Fruit fly (Drosophila melanogaster) whole organism, pupa: ENCODE measurements around the gene CG14017.
A peak's percentile ranks its signal among the peaks of the same experiment; 100 is the strongest.

Experiments used
- CG10348 ChIP-seq: fragments of 200-800 bp; sonication (Bioruptor generic); IDR thresholded peaks from 2 replicates; pipeline ENCODE4 v1.3.6; 2022; ENCODE audit warnings: missing biosample characterization, missing genetic modification characterization
- CG12605 ChIP-seq: fragments of 200-800 bp; sonication (Bioruptor generic); IDR thresholded peaks from 2 replicates; pipeline ENCODE4 v1.3.6; 2022; ENCODE audit warnings: missing biosample characterization, missing genetic modification characterization
- CG13204 ChIP-seq: fragments of 200-800 bp; sonication (Bioruptor generic); optimal IDR thresholded peaks from 2 replicates; lab custom pipeline; 2018; ENCODE audit warnings: missing biosample characterization, mild to moderate bottlenecking, missing genetic modification characterization, moderate library complexity
- CG14655 ChIP-seq: fragments of 200-800 bp; sonication (Bioruptor generic); optimal IDR thresholded peaks from 3 replicates; lab custom pipeline; 2017; ENCODE audit warnings: mild to moderate bottlenecking, missing biosample characterization, missing genetic modification reagents, missing genetic modification characterization
- CG15710 ChIP-seq: fragments of 200-800 bp; sonication (Bioruptor generic); optimal IDR thresholded peaks from 2 replicates; lab custom pipeline; 2018; ENCODE audit warnings: missing biosample characterization, mild to moderate bottlenecking, missing genetic modification characterization, moderate library complexity
- CG17806 ChIP-seq: fragments of 200-800 bp; sonication (Bioruptor generic); optimal IDR thresholded peaks from 2 replicates; lab custom pipeline; 2018; ENCODE audit warnings: missing biosample characterization, mild to moderate bottlenecking, missing genetic modification characterization, moderate library complexity
- CG32121 ChIP-seq: fragments of 200-800 bp; sonication (Bioruptor generic); IDR thresholded peaks from 2 replicates; pipeline ENCODE4 v1.3.6; 2022; ENCODE audit warnings: missing biosample characterization, missing genetic modification characterization
- CG34367 ChIP-seq: fragments of 200-800 bp; sonication (Bioruptor generic); optimal IDR thresholded peaks from 2 replicates; lab custom pipeline; 2018; ENCODE audit warnings: missing biosample characterization, mild to moderate bottlenecking, missing genetic modification characterization
- CG4496 ChIP-seq: fragments of 200-800 bp; sonication (Bioruptor generic); IDR thresholded peaks from 3 replicates; pipeline ENCODE4 v1.3.6; 2022; ENCODE audit warnings: missing biosample characterization, missing genetic modification characterization
- CG8159 ChIP-seq: fragments of 200-800 bp; sonication (Bioruptor generic); optimal IDR thresholded peaks from 3 replicates; lab custom pipeline; 2018; ENCODE audit warnings: missing biosample characterization, mild to moderate bottlenecking, missing genetic modification characterization, moderate library complexity
- CG8301 ChIP-seq: fragments of 200-800 bp; sonication (Bioruptor generic); optimal IDR thresholded peaks from 2 replicates; lab custom pipeline; 2018; ENCODE audit warnings: missing biosample characterization, mild to moderate bottlenecking, missing genetic modification characterization
- CG9948 ChIP-seq: fragments of 200-800 bp; sonication (Bioruptor generic); optimal IDR thresholded peaks from 2 replicates; lab custom pipeline; 2018; ENCODE audit warnings: missing biosample characterization, mild to moderate bottlenecking, missing genetic modification characterization, moderate library complexity
- D1 ChIP-seq: fragments of 200-800 bp; sonication (Bioruptor generic); optimal IDR thresholded peaks from 2 replicates; lab custom pipeline; 2018; ENCODE audit warnings: missing biosample characterization, mild to moderate bottlenecking, missing genetic modification characterization, moderate library complexity
- EcR ChIP-seq: fragments of 200-800 bp; sonication (Bioruptor generic); optimal IDR thresholded peaks from 3 replicates; lab custom pipeline; 2019; ENCODE audit warnings: missing biosample characterization, missing genetic modification characterization, mild to moderate bottlenecking, moderate library complexity, missing genetic modification reagents
- Ets98B ChIP-seq: fragments of 200-800 bp; sonication (Bioruptor generic); IDR thresholded peaks from 2 replicates; pipeline ENCODE4 v1.3.6; 2022; ENCODE audit warnings: missing biosample characterization, missing genetic modification characterization
- Pif1A ChIP-seq: fragments of 200-800 bp; sonication (Bioruptor generic); optimal IDR thresholded peaks from 3 replicates; lab custom pipeline; 2016; ENCODE audit warnings: missing biosample characterization, missing genetic modification characterization
- Pif1B ChIP-seq: fragments of 200-800 bp; sonication (Bioruptor generic); optimal IDR thresholded peaks from 3 replicates; lab custom pipeline; 2016; ENCODE audit warnings: missing biosample characterization, missing genetic modification characterization
- Snoo ChIP-seq: fragments of 200-800 bp; sonication (Bioruptor generic); optimal IDR thresholded peaks from 3 replicates; lab custom pipeline; 2017; ENCODE audit warnings: missing biosample characterization, mild to moderate bottlenecking, missing genetic modification characterization, inconsistent platforms
- fd96Ca ChIP-seq: fragments of 200-800 bp; sonication (Bioruptor generic); IDR thresholded peaks from 3 replicates; pipeline ENCODE4 v1.3.6; 2022; ENCODE audit warnings: missing biosample characterization, missing genetic modification characterization
- gl ChIP-seq: fragments of 200-800 bp; sonication (Bioruptor generic); optimal IDR thresholded peaks from 2 replicates; lab custom pipeline; 2018; ENCODE audit warnings: missing biosample characterization, mild to moderate bottlenecking, missing genetic modification characterization
- rn ChIP-seq: fragments of 200-800 bp; sonication (Bioruptor generic); IDR thresholded peaks from 2 replicates; pipeline ENCODE4 v1.3.6; 2022; ENCODE audit warnings: missing biosample characterization, missing genetic modification characterization

CG14017 gene

DNA sequence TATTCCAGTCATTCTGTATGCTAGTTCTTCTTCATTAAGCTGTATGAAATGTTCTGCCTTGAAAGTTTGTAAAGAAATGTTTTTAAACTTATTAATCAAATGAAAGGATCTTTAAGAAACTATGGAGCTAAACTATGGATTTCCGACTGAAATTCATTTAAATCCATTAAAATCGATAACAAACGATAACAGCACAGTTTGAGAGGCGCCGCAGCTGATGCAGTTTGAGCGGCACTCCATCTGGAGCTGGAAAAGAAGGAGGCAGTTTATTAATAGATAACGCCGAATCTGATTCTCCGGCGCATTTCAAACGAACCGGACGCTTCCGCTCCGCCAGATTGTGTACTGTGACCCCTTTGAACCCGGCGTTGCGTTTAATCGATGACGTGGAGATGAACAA is 25.8 kb upstream of the CG14017 start, which contains the start of gene CG31915:
TSS of gene CG31915 (plus strand) at position 263 of the 400 bp plus-strand sequence.
- TF ChIP-seq CG32121 (GFP tag; lab: Robert Waterston, UW): 0 out of 2 replicates have a peak, but pooled peaks have one; percentile 22
- no peak for TF ChIP-seq rn (GFP tag; lab: Robert Waterston, UW)

DNA sequence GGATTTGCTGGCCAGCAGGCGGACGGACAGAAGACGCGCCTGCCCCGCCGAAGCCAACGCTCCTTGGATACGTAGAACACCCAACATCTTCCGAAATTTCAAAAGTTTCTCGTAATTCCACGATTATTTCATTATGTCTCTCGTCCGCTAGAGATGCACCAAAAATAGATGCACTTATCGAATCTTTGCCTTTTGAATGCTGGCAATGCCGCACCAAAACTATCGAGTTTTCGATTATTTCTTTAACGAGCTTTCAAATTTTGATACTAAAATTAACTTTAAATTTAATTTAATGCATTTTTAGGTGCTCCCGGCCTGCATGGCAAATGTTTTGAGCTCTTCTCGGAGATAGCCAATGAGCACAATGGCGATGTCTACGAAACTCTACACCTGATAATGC is 21.6 kb upstream of the CG14017 start, which contains the start of gene Coq6:
TSS of gene Coq6 (minus strand) at position 163 of the 400 bp plus-strand sequence.
- TF ChIP-seq CG32121 (GFP tag; lab: Robert Waterston, UW) (no peak), CG4496 (0 out of 3 replicates have a peak, but pooled peaks have one; percentile 35)
- TF ChIP-seq, all 21 proteins: peak for 1

dm6 chr2L:5536658-5537057 is 17.0 kb upstream of the CG14017 start, which contains the start of gene tomb:
TSS of gene tomb (minus strand) at chr2L:5536758.
- TF ChIP-seq CG12605 (GFP tag; lab: Robert Waterston, UW) (no peak), CG13204 (no peak)
- TF ChIP-seq, all 21 proteins: peak for 0

dm6 chr2L:5537063-5537462 is 16.6 kb upstream of the CG14017 start:
- TF ChIP-seq Snoo (tag; lab: Kevin White, UChicago): no peak
- no peak for TF ChIP-seq Pif1B (GFP tag; lab: Kevin White, UChicago)
- no peak for TF ChIP-seq fd96Ca (GFP tag; lab: Robert Waterston, UW)
- TF ChIP-seq gl (tag; lab: Kevin White, UChicago): no peak
- TF ChIP-seq CG4496: no peak
- no peak for TF ChIP-seq CG14655 (GFP tag; lab: Kevin White, UChicago)

DNA sequence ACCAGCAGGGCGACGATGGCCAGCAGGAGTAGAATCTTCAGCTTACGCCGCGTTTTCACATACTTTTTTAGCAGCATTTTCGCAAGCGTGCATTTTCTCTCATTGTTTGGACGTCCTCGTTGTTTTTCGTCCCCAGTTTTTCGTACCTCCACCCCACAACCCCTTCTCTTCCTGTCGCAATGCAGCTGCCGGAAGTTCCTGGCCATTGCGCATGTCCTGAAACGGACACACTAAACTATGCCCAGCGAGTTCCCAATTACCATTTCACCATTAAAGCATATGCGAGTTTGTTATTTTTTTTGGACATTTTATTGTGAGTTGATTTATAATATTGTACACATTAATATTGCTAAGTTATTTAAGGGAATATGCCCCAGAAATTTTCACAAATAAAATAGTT is 14.7 kb upstream of the CG14017 start, which contains the start of gene CG14015:
TSS of gene CG14015 (minus strand) at position 163 of the 400 bp plus-strand sequence.
- TF ChIP-seq CG13204 (no peak), CG8301 (tag; lab: Kevin White, UChicago) (no peak), CG8159 (tag; lab: Kevin White, UChicago) (no peak), CG32121 (GFP tag; lab: Robert Waterston, UW) (no peak), D1 (tag; lab: Kevin White, UChicago) (no peak), CG34367 (tag; lab: Kevin White, UChicago) (no peak), rn (GFP tag; lab: Robert Waterston, UW) (no peak), CG9948 (tag; lab: Kevin White, UChicago) (no peak), CG14655 (GFP tag; lab: Kevin White, UChicago) (no peak), CG17806 (tag; lab: Kevin White, UChicago) (no peak), fd96Ca (GFP tag; lab: Robert Waterston, UW) (no peak), Snoo (tag; lab: Kevin White, UChicago) (no peak)

dm6 chr2L:5541935-5542685 is 11.6 kb upstream of the CG14017 start, which contains the start of the genes Hel25E and Lam:
TSS of gene Hel25E (minus strand) at chr2L:5542314.
TSS of gene Lam (plus strand) at chr2L:5542480.
- TF ChIP-seq Pif1B (GFP tag; lab: Kevin White, UChicago) (no peak), fd96Ca (GFP tag; lab: Robert Waterston, UW) (no peak), CG9948 (tag; lab: Kevin White, UChicago) (no peak), rn (GFP tag; lab: Robert Waterston, UW) (no peak)

DNA sequence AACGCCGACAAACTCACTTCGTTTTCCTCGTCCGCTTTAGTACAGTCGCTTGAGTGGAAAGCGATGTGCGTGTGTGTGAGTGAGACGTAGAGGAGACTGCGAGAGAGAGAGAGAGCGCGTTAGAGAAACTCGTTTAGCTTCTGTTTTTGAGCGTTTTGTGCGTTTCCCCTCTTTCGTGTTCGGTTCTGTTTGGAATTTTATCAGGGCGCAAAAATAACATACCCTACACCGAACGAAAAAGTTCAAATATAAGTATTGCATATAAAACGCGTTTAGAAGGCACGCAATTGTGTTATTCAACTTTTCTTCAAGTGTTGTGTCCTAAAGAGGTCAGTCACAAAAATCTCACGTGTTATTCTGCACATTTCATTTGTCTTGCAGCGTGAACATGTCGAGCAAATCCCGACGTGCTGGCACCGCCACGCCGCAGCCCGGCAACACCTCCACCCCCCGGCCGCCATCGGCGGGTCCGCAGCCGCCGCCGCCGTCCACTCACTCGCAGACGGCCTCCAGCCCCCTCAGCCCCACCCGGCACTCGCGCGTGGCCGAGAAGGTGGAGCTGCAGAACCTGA is 10.7 kb upstream of the CG14017 start:
- peak; percentile 58 for TF ChIP-seq EcR
- no peak for TF ChIP-seq CG8159 (tag; lab: Kevin White, UChicago)
- TF ChIP-seq CG8301 (tag; lab: Kevin White, UChicago): no peak
- TF ChIP-seq CG9948 (tag; lab: Kevin White, UChicago): no peak
- peak; percentile 63; the same call in 1 of the 2 replicates for TF ChIP-seq Ets98B (GFP tag; lab: Robert Waterston, UW)
- peak; percentile 8 for TF ChIP-seq Snoo (tag; lab: Kevin White, UChicago)
- no peak for TF ChIP-seq CG34367 (tag; lab: Kevin White, UChicago)
- no peak for TF ChIP-seq gl (tag; lab: Kevin White, UChicago)
- TF ChIP-seq CG32121 (GFP tag; lab: Robert Waterston, UW): peak; percentile 82
- peak; percentile 80 for TF ChIP-seq CG4496
- TF ChIP-seq CG17806 (tag; lab: Kevin White, UChicago): peak; percentile 25
- no peak for TF ChIP-seq CG10348 (GFP tag; lab: Robert Waterston, UW)
- TF ChIP-seq CG14655 (GFP tag; lab: Kevin White, UChicago): no peak
- peak; percentile 70; the same call in 1 of the 3 replicates for TF ChIP-seq fd96Ca (GFP tag; lab: Robert Waterston, UW)
- TF ChIP-seq rn (GFP tag; lab: Robert Waterston, UW): no peak
- TF ChIP-seq CG13204: no peak
- TF ChIP-seq CG12605 (GFP tag; lab: Robert Waterston, UW): no peak
- no peak for TF ChIP-seq CG15710
- TF ChIP-seq Pif1A (GFP tag; lab: Kevin White, UChicago): no peak
- TF ChIP-seq D1 (tag; lab: Kevin White, UChicago): no peak
- TF ChIP-seq Pif1B (GFP tag; lab: Kevin White, UChicago): no peak
